Fruit fly (Drosophila melanogaster) whole organism, embryonic: ENCODE results near the gene CG42781.
A peak's percentile ranks its signal among the peaks of the same experiment; 100 is the strongest.

Source experiments
- ATbp ChIP-seq: fragments of 200-800 bp; sonication (Bioruptor generic); optimal IDR thresholded peaks from 2 replicates; lab custom pipeline; 2017; ENCODE audit warnings: missing biosample characterization, mild to moderate bottlenecking, missing genetic modification characterization, missing genetic modification reagents
- Aef1 ChIP-seq: fragments of 200-800 bp; sonication (Bioruptor generic); IDR thresholded peaks from 3 replicates; pipeline ENCODE4 v1.3.6; 2022; ENCODE audit warnings: missing biosample characterization, missing genetic modification characterization
- Bdp1 ChIP-seq: fragments of 200-800 bp; sonication (Bioruptor generic); optimal IDR thresholded peaks from 3 replicates; lab custom pipeline; 2016; ENCODE audit warnings: missing biosample characterization, missing genetic modification characterization
- Blimp-1 ChIP-seq: fragments of 200-800 bp; sonication (Bioruptor generic); optimal IDR thresholded peaks from 3 replicates; lab custom pipeline; 2018; ENCODE audit warnings: missing biosample characterization, missing genetic modification characterization, mild to moderate bottlenecking, moderate library complexity, missing genetic modification reagents
- CG11696 ChIP-seq: fragments of 200-800 bp; sonication (Bioruptor generic); IDR thresholded peaks from 2 replicates; pipeline ENCODE4 v1.3.6; 2022; ENCODE audit warnings: missing biosample characterization, missing genetic modification characterization
- CG12391 ChIP-seq: fragments of 200-800 bp; sonication (Bioruptor generic); optimal IDR thresholded peaks from 3 replicates; lab custom pipeline; 2018; ENCODE audit warnings: missing biosample characterization, mild to moderate bottlenecking, missing genetic modification characterization, moderate library complexity
- CG12744 ChIP-seq: fragments of 200-800 bp; sonication (Bioruptor generic); optimal IDR thresholded peaks from 2 replicates; lab custom pipeline; 2016; ENCODE audit warnings: missing biosample characterization, missing genetic modification characterization
- CG13296 ChIP-seq: fragments of 200-800 bp; sonication (Bioruptor generic); optimal IDR thresholded peaks from 3 replicates; lab custom pipeline; 2018; ENCODE audit warnings: missing biosample characterization, mild to moderate bottlenecking, missing genetic modification characterization
- CG13624 ChIP-seq: fragments of 200-800 bp; sonication (Bioruptor generic); optimal IDR thresholded peaks from 2 replicates; lab custom pipeline; 2016; ENCODE audit warnings: missing biosample characterization, missing genetic modification characterization
- CG16813 ChIP-seq: fragments of 200-800 bp; sonication (Bioruptor generic); IDR thresholded peaks from 3 replicates; pipeline ENCODE4 v1.3.6; 2022; ENCODE audit warnings: missing biosample characterization, missing genetic modification characterization; ENCODE audit not compliant: partially characterized antibody
- CG17568 ChIP-seq: fragments of 200-800 bp; sonication (Bioruptor generic); optimal IDR thresholded peaks from 2 replicates; lab custom pipeline; 2018; ENCODE audit warnings: missing biosample characterization, mild to moderate bottlenecking, missing genetic modification characterization, moderate library complexity
- CG2129 ChIP-seq: fragments of 200-800 bp; sonication (Bioruptor generic); IDR thresholded peaks from 2 replicates; pipeline ENCODE4 v1.3.6; 2022; ENCODE audit warnings: missing biosample characterization, missing genetic modification characterization; ENCODE audit not compliant: partially characterized antibody
- CG2875 ChIP-seq: fragments of 200-800 bp; sonication (Bioruptor generic); optimal IDR thresholded peaks from 2 replicates; lab custom pipeline; 2017; ENCODE audit warnings: missing biosample characterization, mild to moderate bottlenecking, missing genetic modification characterization, missing genetic modification reagents
- CG2889 ChIP-seq: fragments of 200-800 bp; sonication (Bioruptor generic); IDR thresholded peaks from 3 replicates; pipeline ENCODE4 v1.3.6; 2022; ENCODE audit warnings: missing biosample characterization, missing genetic modification characterization
- CG3163 ChIP-seq: fragments of 200-800 bp; sonication (Bioruptor generic); optimal IDR thresholded peaks from 3 replicates; lab custom pipeline; 2016; ENCODE audit warnings: missing biosample characterization, missing genetic modification characterization
- CG6765 ChIP-seq: fragments of 200-800 bp; sonication (Bioruptor generic); optimal IDR thresholded peaks from 3 replicates; lab custom pipeline; 2017; ENCODE audit warnings: missing biosample characterization, mild to moderate bottlenecking, missing genetic modification characterization
- CG6791 ChIP-seq: fragments of 200-800 bp; sonication (Bioruptor generic); IDR thresholded peaks from 3 replicates; pipeline ENCODE4 v1.3.6; 2022; ENCODE audit warnings: missing biosample characterization, missing genetic modification characterization; ENCODE audit not compliant: partially characterized antibody
- CG8290 ChIP-seq, 3 experiments: fragments of 200-800 bp; sonication (Bioruptor generic); optimal IDR thresholded peaks; 2 replicates each; lab custom pipeline; 2016 to 2019; ENCODE audit warnings: missing biosample characterization in 3 of 3, missing genetic modification characterization in 3 of 3, mild to moderate bottlenecking in 2 of 3, moderate library complexity in 1 of 3
- CG8388 ChIP-seq: fragments of 200-800 bp; sonication (Bioruptor generic); optimal IDR thresholded peaks from 2 replicates; lab custom pipeline; 2019; ENCODE audit warnings: missing biosample characterization, mild to moderate bottlenecking, missing genetic modification characterization, moderate library complexity
- CG8924 ChIP-seq: fragments of 200-800 bp; optimal IDR thresholded peaks from 3 replicates; lab custom pipeline; 2019; ENCODE audit warnings: missing biosample characterization, mild to moderate bottlenecking, missing genetic modification characterization, moderate library complexity
- CG9797 ChIP-seq: fragments of 200-800 bp; sonication (Bioruptor generic); optimal IDR thresholded peaks from 3 replicates; lab custom pipeline; 2018; ENCODE audit warnings: missing biosample characterization, mild to moderate bottlenecking, missing genetic modification characterization
- Drgx ChIP-seq: fragments of 200-800 bp; sonication (Bioruptor generic); IDR thresholded peaks from 2 replicates; pipeline ENCODE4 v1.3.6; 2022; ENCODE audit warnings: missing biosample characterization, missing genetic modification characterization
- ERR ChIP-seq: fragments of 200-800 bp; sonication (Bioruptor generic); optimal IDR thresholded peaks from 2 replicates; lab custom pipeline; 2016; ENCODE audit warnings: missing biosample characterization, missing genetic modification characterization
- Elba2 ChIP-seq: fragments of 200-800 bp; sonication (Bioruptor generic); optimal IDR thresholded peaks from 3 replicates; lab custom pipeline; 2016; ENCODE audit warnings: missing biosample characterization, missing genetic modification characterization
- HLH3B ChIP-seq: fragments of 200-800 bp; sonication (Bioruptor generic); IDR thresholded peaks from 2 replicates; pipeline ENCODE4 v1.3.6; 2022; ENCODE audit warnings: missing biosample characterization, missing genetic modification characterization
- HLH4C ChIP-seq: fragments of 200-800 bp; sonication (Bioruptor generic); IDR thresholded peaks from 3 replicates; pipeline ENCODE4 v1.3.6; 2022; ENCODE audit warnings: missing biosample characterization, missing genetic modification characterization; ENCODE audit not compliant: partially characterized antibody
- HmgZ ChIP-seq: fragments of 200-800 bp; sonication (Bioruptor generic); optimal IDR thresholded peaks from 2 replicates; lab custom pipeline; 2018; ENCODE audit warnings: missing biosample characterization, mild to moderate bottlenecking, missing genetic modification characterization
- Lhr ChIP-seq: fragments of 200-800 bp; sonication (Bioruptor generic); optimal IDR thresholded peaks from 3 replicates; lab custom pipeline; 2017; ENCODE audit warnings: mild to moderate bottlenecking, missing biosample characterization, missing genetic modification reagents, missing genetic modification characterization
- Lpt ChIP-seq: fragments of >200 bp; optimal IDR thresholded peaks from 2 replicates; lab custom pipeline; 2018; ENCODE audit warnings: missing biosample characterization, missing genetic modification characterization
- MESR4 ChIP-seq: fragments of 200-800 bp; sonication (Bioruptor generic); optimal IDR thresholded peaks from 2 replicates; lab custom pipeline; 2018; ENCODE audit warnings: missing biosample characterization, mild to moderate bottlenecking, missing genetic modification characterization, moderate library complexity
- Mad ChIP-seq: fragments of 200-800 bp; sonication (Bioruptor generic); optimal IDR thresholded peaks from 2 replicates; lab custom pipeline; 2016; ENCODE audit warnings: missing biosample characterization, missing genetic modification characterization
- Spps ChIP-seq: fragments of 200-800 bp; sonication (Bioruptor generic); optimal IDR thresholded peaks from 2 replicates; lab custom pipeline; 2018; ENCODE audit warnings: missing biosample characterization, mild to moderate bottlenecking, missing genetic modification characterization
- Taf1 ChIP-seq: fragments of 200-800 bp; sonication (Bioruptor generic); IDR thresholded peaks from 2 replicates; pipeline ENCODE4 v1.3.6; 2022; ENCODE audit warnings: missing biosample characterization, missing genetic modification characterization
- ap ChIP-seq: fragments of 200-800 bp; sonication (Bioruptor generic); IDR thresholded peaks from 2 replicates; pipeline ENCODE4 v1.3.6; 2022; ENCODE audit warnings: missing biosample characterization, missing genetic modification characterization
- bigmax ChIP-seq: fragments of 200-800 bp; sonication (Bioruptor generic); optimal IDR thresholded peaks from 2 replicates; lab custom pipeline; 2018; ENCODE audit warnings: missing biosample characterization, mild to moderate bottlenecking, missing genetic modification characterization
- btn ChIP-seq: fragments of 200-800 bp; sonication (Bioruptor generic); optimal IDR thresholded peaks from 2 replicates; lab custom pipeline; 2016; ENCODE audit warnings: missing biosample characterization, missing genetic modification characterization
- chif ChIP-seq, 2 experiments: fragments of 200-800 bp; sonication (Bioruptor generic); optimal IDR thresholded peaks; 3 replicates each; lab custom pipeline; 2016; ENCODE audit warnings: missing biosample characterization in 2 of 2, missing genetic modification characterization in 2 of 2
- ftz-f1 ChIP-seq: fragments of 200-800 bp; sonication (Bioruptor generic); optimal IDR thresholded peaks from 2 replicates; lab custom pipeline; 2016; ENCODE audit warnings: missing biosample characterization, missing genetic modification characterization
- gt ChIP-seq: fragments of 200-800 bp; sonication (Bioruptor generic); IDR thresholded peaks from 2 replicates; pipeline ENCODE4 v1.3.6; 2022; ENCODE audit warnings: missing biosample characterization, missing genetic modification characterization
- hbn ChIP-seq: fragments of 200-800 bp; sonication (Bioruptor generic); IDR thresholded peaks from 2 replicates; pipeline ENCODE4 v1.3.6; 2022; ENCODE audit warnings: missing biosample characterization, missing genetic modification characterization; ENCODE audit not compliant: partially characterized antibody
- inv ChIP-seq: fragments of 200-800 bp; sonication (Bioruptor generic); IDR thresholded peaks from 2 replicates; pipeline ENCODE4 v1.3.6; 2022; ENCODE audit warnings: missing biosample characterization, missing genetic modification characterization; ENCODE audit not compliant: partially characterized antibody
- kay ChIP-seq: fragments of 200-800 bp; sonication (Bioruptor generic); optimal IDR thresholded peaks from 2 replicates; lab custom pipeline; 2016; ENCODE audit warnings: missing biosample characterization, missing genetic modification characterization
- salm ChIP-seq: fragments of 200-800 bp; sonication (Bioruptor generic); optimal IDR thresholded peaks from 2 replicates; lab custom pipeline; 2018; ENCODE audit warnings: missing biosample characterization, mild to moderate bottlenecking, missing genetic modification characterization
- sc ChIP-seq, 3 experiments: fragments of >200 bp in 2 of 3; fragments of 200-800 bp in 1 of 3; sonication (Bioruptor generic) in 1 of 3; optimal IDR thresholded peaks; 2 replicates in 2 of 3; 3 replicates in 1 of 3; lab custom pipeline; 2017; ENCODE audit warnings: mild to moderate bottlenecking in 1 of 3, missing biosample characterization in 1 of 3, missing genetic modification characterization in 1 of 3, missing genetic modification reagents in 1 of 3
- sens-2 ChIP-seq: fragments of 200-800 bp; sonication (Bioruptor generic); IDR thresholded peaks from 2 replicates; pipeline ENCODE4 v1.3.6; 2022; ENCODE audit warnings: missing biosample characterization, missing genetic modification characterization
- tgo ChIP-seq: fragments of 200-800 bp; sonication (Bioruptor generic); IDR thresholded peaks from 3 replicates; pipeline ENCODE4 v1.3.6; 2022; ENCODE audit warnings: missing biosample characterization, missing genetic modification characterization
- z ChIP-seq: fragments of 200-800 bp; sonication (Bioruptor generic); IDR thresholded peaks from 3 replicates; pipeline ENCODE4 v1.3.6; 2022; ENCODE audit warnings: missing biosample characterization, missing genetic modification characterization

Gene CG42781

DNA sequence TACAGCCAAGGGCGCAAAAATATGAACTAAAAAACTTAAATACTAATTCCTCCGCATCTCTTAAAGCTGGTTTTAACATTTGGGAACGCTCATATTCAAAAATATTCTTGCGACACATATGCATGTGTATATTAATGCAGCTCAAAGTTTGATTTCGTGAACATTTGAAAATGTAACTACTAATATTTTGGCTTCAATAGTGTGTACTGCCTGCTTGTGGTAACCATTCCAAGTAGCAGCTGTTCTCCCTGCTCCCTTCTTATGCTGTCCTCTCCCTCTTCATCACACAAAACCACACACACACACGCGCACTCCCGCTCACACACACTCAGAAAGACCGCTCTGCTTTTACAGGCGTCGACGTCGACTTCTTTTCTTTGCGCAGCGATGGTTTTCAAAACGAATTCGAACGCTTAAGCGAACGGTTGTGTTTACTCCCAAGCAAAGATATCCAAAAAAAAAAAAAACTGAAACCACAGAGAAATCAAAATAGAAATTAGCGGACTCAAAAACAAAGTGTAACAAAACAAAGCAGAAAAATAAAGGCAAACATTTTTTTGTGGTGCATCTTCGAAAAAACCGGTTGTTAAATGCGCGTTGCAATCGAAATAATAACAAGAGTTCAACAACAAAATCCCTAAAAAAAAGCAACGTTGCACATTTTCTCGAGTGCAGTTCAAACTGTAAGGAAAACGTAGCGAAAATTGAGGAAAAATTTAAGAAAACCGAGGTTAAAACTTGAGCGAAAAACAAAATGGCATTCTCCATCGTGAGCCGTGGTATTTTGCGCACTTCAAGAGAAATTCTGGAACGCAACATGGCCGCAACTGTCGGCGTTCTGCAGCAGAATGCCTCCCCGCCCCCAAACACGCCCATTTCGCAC lies 45.6 kb downstream of the CG42781 start, which contains the start of gene CBP (continued):
- TF ChIP-seq sens-2 (GFP tag; lab: Robert Waterston, UW) (peak; percentile 95), Blimp-1 (GFP tag; lab: Kevin White, UChicago) (peak; percentile 97), kay (GFP tag; lab: Kevin White, UChicago) (peak; percentile 95), Aef1 (peak; percentile 92), ftz-f1 (GFP tag; lab: Kevin White, UChicago) (peak; percentile 69), bigmax (GFP tag; lab: Kevin White, UChicago) (peak; percentile 79), CG6791 (GFP tag; lab: Robert Waterston, UW) (0 out of 3 replicates have a peak, but pooled peaks have one; percentile 16), Bdp1 (peak; percentile 93), inv (GFP tag; lab: Robert Waterston, UW) (no peak), Drgx (GFP tag; lab: Robert Waterston, UW) (peak; percentile 90), CG13296 (peak; percentile 97), HLH3B (GFP tag; lab: Robert Waterston, UW) (peak; percentile 96), CG2129 (GFP tag; lab: Robert Waterston, UW) (no peak), CG3163 (GFP tag; lab: Kevin White, UChicago) (peak; percentile 88), Lpt (GFP tag; lab: Kevin White, UChicago) (no peak), ERR (GFP tag; lab: Kevin White, UChicago) (peak; percentile 94), Mad (GFP tag; lab: Kevin White, UChicago) (peak; percentile 96), Spps (peak; percentile 99), Elba2 (GFP tag; lab: Kevin White, UChicago) (peak; percentile 79), CG6765 (GFP tag; lab: Kevin White, UChicago) (peak; percentile 92), tgo (peak; percentile 94), CG12391 (tag; lab: Kevin White, UChicago) (peak; percentile 99), chif (GFP tag; optimal IDR thresholded peaks at IDR 0.05; lab: Kevin White, UChicago) (peak; percentile 96 to 99), CG8388 (peak; percentile 98), sc (optimal IDR thresholded peaks at IDR 0.05; lab: Kevin White, UChicago) (no peak), sc (GFP tag; optimal IDR thresholded peaks at IDR 0.05; lab: Kevin White, UChicago) (peak; percentile 99), gt (GFP tag; lab: Robert Waterston, UW) (peak; percentile 87), hbn (no peak), CG2889 (GFP tag; lab: Robert Waterston, UW) (peak; percentile 91), MESR4 (GFP tag; lab: Kevin White, UChicago) (peak; percentile 81), Lhr (GFP tag; lab: Kevin White, UChicago) (peak; percentile 97), z (GFP tag; lab: Robert Waterston, UW) (peak; percentile 75; the same call in 2 of the 3 replicates), HLH4C (0 out of 3 replicates have a peak, but pooled peaks have one; percentile 10), ap (peak; percentile 93), CG8290 (GFP tag; optimal IDR thresholded peaks at IDR 0.05; lab: Kevin White, UChicago) (peak; percentile 97), CG8290 (tag; optimal IDR thresholded peaks at IDR 0.05; lab: Kevin White, UChicago) (peak; percentile 94 to 98), CG16813 (GFP tag; lab: Robert Waterston, UW) (no peak), ATbp (GFP tag; lab: Kevin White, UChicago) (peak; percentile 99), CG2875 (GFP tag; lab: Kevin White, UChicago) (peak; percentile 98), CG11696 (GFP tag; lab: Robert Waterston, UW) (peak; percentile 100), CG8924 (tag; lab: Kevin White, UChicago) (peak; percentile 99), salm (tag; lab: Kevin White, UChicago) (peak; percentile 98), HmgZ (tag; lab: Kevin White, UChicago) (peak; percentile 98), CG17568 (GFP tag; lab: Kevin White, UChicago) (peak; percentile 97), btn (GFP tag; lab: Kevin White, UChicago) (peak; percentile 96), CG12744 (GFP tag; lab: Kevin White, UChicago) (peak; percentile 94), Taf1 (GFP tag; lab: Robert Waterston, UW) (peak; percentile 73), CG13624 (GFP tag; lab: Kevin White, UChicago) (peak; percentile 94), CG9797 (GFP tag; lab: Kevin White, UChicago) (peak; percentile 50)
